Worm (Caenorhabditis elegans) whole organism, midembryonic: Measurements from ENCODE around the gene ift-43.

Experiments
- T22C8.4 ChIP-seq: fragments of 200-800 bp; sonication (Bioruptor generic); IDR thresholded peaks from 2 replicates; pipeline ENCODE4 v1.3.6; 2022; ENCODE audit warnings: missing genetic modification characterization, missing compliant biosample characterization
- cog-1 ChIP-seq: sonication (generic microtip); optimal IDR thresholded peaks from 2 replicates; lab custom pipeline; 2016; ENCODE audit warnings: missing genetic modification characterization, missing compliant biosample characterization
- flt-1 ChIP-seq: fragments of 200-800 bp; sonication (Bioruptor generic); IDR thresholded peaks from 2 replicates; pipeline ENCODE4 v1.3.6; 2022; ENCODE audit warnings: missing genetic modification characterization, missing compliant biosample characterization
- klf-2 ChIP-seq: fragments of 200-800 bp; sonication (Bioruptor generic); conservative IDR thresholded peaks from 2 replicates; pipeline ENCODE4 v1.3.6; 2022; ENCODE audit warnings: missing genetic modification reagents, missing genetic modification characterization, missing compliant biosample characterization
- tab-1 ChIP-seq: fragments of 200-800 bp; sonication (Bioruptor generic); IDR thresholded peaks from 2 replicates; pipeline ENCODE4 v1.3.6; 2022; ENCODE audit warnings: missing genetic modification characterization, missing compliant biosample characterization
- ztf-23 ChIP-seq: fragments of 200-800 bp; sonication (Bioruptor generic); IDR thresholded peaks from 2 replicates; pipeline ENCODE4 v1.3.6; 2022; ENCODE audit warnings: missing genetic modification reagents, missing genetic modification characterization, missing compliant biosample characterization

ce11 chrII:5660155-5660554, 431 bp downstream of the ift-43 start:
- TF ChIP-seq klf-2 (no peak), tab-1 (GFP tag; lab: Robert Waterston, UW) (no peak), T22C8.4 (GFP tag; lab: Robert Waterston, UW) (no peak), flt-1 (no peak), cog-1 (no peak), ztf-23 (GFP tag; lab: Robert Waterston, UW) (no peak)
